Fruit fly (Drosophila melanogaster): ENCODE results near the gene CG31975.

The CG31975 gene

dm6 chr2L:107476-108436, 33.0 kb downstream of the CG31975 start (continued):
- TF ChIP-seq Usf (GFP tag; optimal IDR thresholded peaks at IDR 0.05) (no peak), en (GFP tag; optimal IDR thresholded peaks at IDR 0.05) (peak; percentile 32), Dbx (GFP tag; IDR thresholded peaks at IDR 0.05) (peak; percentile 65; the same call in 2 of the 3 replicates), Vsx1 (GFP tag; optimal IDR thresholded peaks at IDR 0.05) (peak; percentile 31), wdn (GFP tag; IDR thresholded peaks at IDR 0.05) (no peak), CG1529 (GFP tag; optimal IDR thresholded peaks at IDR 0.05) (peak; percentile 69), CG13424 (tag; optimal IDR thresholded peaks at IDR 0.05) (peak; percentile 0), Bgb (GFP tag; IDR thresholded peaks at IDR 0.05; ENCODE audit: partially characterized antibody) (peak; percentile 53; the same call in 1 of the 2 replicates), E2f2 (GFP tag; IDR thresholded peaks at IDR 0.05) (peak; percentile 59), CG11456 (GFP tag; IDR thresholded peaks at IDR 0.05) (no peak), CHES-1-like (GFP tag; optimal IDR thresholded peaks at IDR 0.05) (no peak), kni (GFP tag; optimal IDR thresholded peaks at IDR 0.05) (peak; percentile 35), pan (optimal IDR thresholded peaks at IDR 0.05) (no peak), pan (GFP tag; optimal IDR thresholded peaks at IDR 0.05 in 1 of 2, IDR thresholded peaks at IDR 0.05 in 1 of 2) (no peak), Dek (tag; optimal IDR thresholded peaks at IDR 0.05) (peak; percentile 10), ftz-f1 (GFP tag; optimal IDR thresholded peaks at IDR 0.05) (peak; percentile 9), crp (GFP tag; optimal IDR thresholded peaks at IDR 0.05) (peak; percentile 48 to 92), stwl (tag; optimal IDR thresholded peaks at IDR 0.05) (peak; percentile 46), yki (optimal IDR thresholded peaks at IDR 0.05) (peak; percentile 34), CG12104 (GFP tag; optimal IDR thresholded peaks at IDR 0.05) (no peak), CG9797 (GFP tag; optimal IDR thresholded peaks at IDR 0.05) (peak; percentile 38), row (GFP tag; IDR thresholded peaks at IDR 0.05) (peak; percentile 76), CG17385 (GFP tag; optimal IDR thresholded peaks at IDR 0.05) (peak; percentile 56), lbe (GFP tag; optimal IDR thresholded peaks at IDR 0.05) (peak; percentile 53), hbn (GFP tag; IDR thresholded peaks at IDR 0.05; ENCODE audit: partially characterized antibody) (peak; percentile 15; the same call in 1 of the 2 replicates), knrl (GFP tag; IDR thresholded peaks at IDR 0.05; ENCODE audit: partially characterized antibody) (0 out of 3 replicates have a peak, but pooled peaks have one; percentile 21), nom (GFP tag; optimal IDR thresholded peaks at IDR 0.05) (peak; percentile 63), CG13624 (GFP tag; optimal IDR thresholded peaks at IDR 0.05) (peak; percentile 33), CG12219 (GFP tag; optimal IDR thresholded peaks at IDR 0.05) (peak; percentile 15), dm (GFP tag; optimal IDR thresholded peaks at IDR 0.05) (peak; percentile 80), Asciz (GFP tag; optimal IDR thresholded peaks at IDR 0.05) (no peak), caup (GFP tag; optimal IDR thresholded peaks at IDR 0.05; ENCODE audit: severe bottlenecking) (peak; percentile 25), Drgx (GFP tag; IDR thresholded peaks at IDR 0.05) (peak; percentile 5; the same call in 1 of the 2 replicates), ara (GFP tag; IDR thresholded peaks at IDR 0.05) (no peak), CG11723 (GFP tag; optimal IDR thresholded peaks at IDR 0.05) (no peak), MESR4 (GFP tag; optimal IDR thresholded peaks at IDR 0.05) (peak; percentile 61), slbo (GFP tag; IDR thresholded peaks at IDR 0.05) (0 out of 2 replicates have a peak, but pooled peaks have one; percentile 5), unc-4 (GFP tag; IDR thresholded peaks at IDR 0.05; ENCODE audit: partially characterized antibody) (peak; percentile 52)

dm6 chr2L:107032-107431, 33.8 kb downstream of the CG31975 start:
- TF ChIP-seq CG18764 (GFP tag; optimal IDR thresholded peaks at IDR 0.05) = no peak
- TF ChIP-seq sug (tag; optimal IDR thresholded peaks at IDR 0.05) = peak; percentile 81
- peak; percentile 42 for TF ChIP-seq CG34376 (GFP tag; optimal IDR thresholded peaks at IDR 0.05)
- TF ChIP-seq Lim3 (GFP tag; IDR thresholded peaks at IDR 0.05) = no peak
- TF ChIP-seq Max (GFP tag; optimal IDR thresholded peaks at IDR 0.05) = no peak
- 0 out of 3 replicates have a peak, but pooled peaks have one; percentile 9 for TF ChIP-seq CG6791 (GFP tag; IDR thresholded peaks at IDR 0.05; ENCODE audit: partially characterized antibody)
- TF ChIP-seq Pdp1 (GFP tag; optimal IDR thresholded peaks at IDR 0.05) = peak in 1 of 2 experiments; percentile 48
- peak; percentile 38 for TF ChIP-seq Med (GFP tag)
- peak; percentile 25 for TF ChIP-seq gfzf (GFP tag; optimal IDR thresholded peaks at IDR 0.05)
- no peak for TF ChIP-seq Elba2 (GFP tag; optimal IDR thresholded peaks at IDR 0.05)
